Worm (Caenorhabditis elegans) whole organism, mixed stage, embryonic: ENCODE data around the gene sphk-1.

ENCODE experiments used
- blmp-1 ChIP-seq: fragments of 150-350 bp; optimal IDR thresholded peaks from 2 replicates; lab custom pipeline; 2014; ENCODE audit warnings: missing biosample characterization, missing genetic modification characterization
- ceh-39 ChIP-seq: fragments of 150-350 bp; optimal IDR thresholded peaks from 2 replicates; lab custom pipeline; 2014; ENCODE audit warnings: missing biosample characterization, missing genetic modification characterization
- ceh-83 ChIP-seq: fragments of 200-800 bp; sonication (Bioruptor generic); optimal IDR thresholded peaks from 2 replicates; lab custom pipeline; 2018; ENCODE audit warnings: mild to moderate bottlenecking, missing genetic modification characterization, missing compliant biosample characterization
- ces-1 ChIP-seq: fragments of 150-350 bp; optimal IDR thresholded peaks from 2 replicates; lab custom pipeline; 2014; ENCODE audit warnings: missing biosample characterization, missing genetic modification reagents, missing genetic modification characterization
- cnd-1 ChIP-seq: fragments of 200-800 bp; sonication (Bioruptor generic); optimal IDR thresholded peaks from 2 replicates; lab custom pipeline; 2018; ENCODE audit warnings: mild to moderate bottlenecking, missing genetic modification characterization, missing compliant biosample characterization
- drap-1 ChIP-seq: fragments of 200-800 bp; sonication (Bioruptor generic); optimal IDR thresholded peaks from 3 replicates; lab custom pipeline; 2018; ENCODE audit warnings: mild to moderate bottlenecking, missing genetic modification characterization, missing compliant biosample characterization
- elt-1 ChIP-seq: sonication (generic microtip); optimal IDR thresholded peaks from 2 replicates; lab custom pipeline; 2017; ENCODE audit warnings: missing genetic modification characterization, mild to moderate bottlenecking, missing compliant biosample characterization, antibody characterized with exemption, moderate library complexity, borderline replicate concordance; ENCODE audit not compliant: insufficient read depth
- flh-1 ChIP-seq: fragments of 200-800 bp; sonication (Bioruptor generic); optimal IDR thresholded peaks from 2 replicates; lab custom pipeline; 2018; ENCODE audit warnings: mild to moderate bottlenecking, missing genetic modification characterization, moderate library complexity, missing compliant biosample characterization
- hlh-1 ChIP-seq: fragments of 150-350 bp; optimal IDR thresholded peaks from 2 replicates; lab custom pipeline; 2014; ENCODE audit warnings: missing biosample characterization, missing genetic modification reagents, missing genetic modification characterization
- lin-13 ChIP-seq: fragments of 150-350 bp; optimal IDR thresholded peaks from 2 replicates; lab custom pipeline; 2014; ENCODE audit warnings: missing biosample characterization, missing genetic modification characterization
- lsy-2 ChIP-seq: fragments of 150-350 bp; optimal IDR thresholded peaks from 2 replicates; lab custom pipeline; 2014; ENCODE audit warnings: missing biosample characterization, missing genetic modification characterization
- mep-1 ChIP-seq: fragments of 150-350 bp; optimal IDR thresholded peaks from 2 replicates; lab custom pipeline; 2017; ENCODE audit warnings: missing biosample characterization, missing genetic modification reagents, missing genetic modification characterization, inconsistent platforms
- mls-2 ChIP-seq: sonication (generic microtip); optimal IDR thresholded peaks from 2 replicates; lab custom pipeline; 2016; ENCODE audit warnings: mild to moderate bottlenecking, missing genetic modification characterization, moderate library complexity, missing compliant biosample characterization
- nhr-12 ChIP-seq: fragments of 150-350 bp; optimal IDR thresholded peaks from 2 replicates; lab custom pipeline; 2014; ENCODE audit warnings: missing biosample characterization, missing genetic modification characterization
- nhr-2 ChIP-seq: fragments of 150-350 bp; optimal IDR thresholded peaks from 2 replicates; lab custom pipeline; 2014; ENCODE audit warnings: missing biosample characterization, missing genetic modification characterization
- nhr-237 ChIP-seq: fragments of 150-350 bp; optimal IDR thresholded peaks from 2 replicates; lab custom pipeline; 2014; ENCODE audit warnings: missing biosample characterization, missing genetic modification characterization
- pha-4 ChIP-seq: fragments of 150-350 bp; optimal IDR thresholded peaks from 2 replicates; lab custom pipeline; 2018; ENCODE audit warnings: missing biosample characterization, missing genetic modification reagents, missing genetic modification characterization
- sem-2 ChIP-seq: fragments of 200-800 bp; sonication (Bioruptor generic); optimal IDR thresholded peaks from 2 replicates; lab custom pipeline; 2018; ENCODE audit warnings: mild to moderate bottlenecking, missing genetic modification characterization, missing compliant biosample characterization
- unc-120 ChIP-seq: sonication (generic microtip); optimal IDR thresholded peaks from 2 replicates; lab custom pipeline; 2017; ENCODE audit warnings: missing genetic modification characterization, missing compliant biosample characterization; ENCODE audit not compliant: poor library complexity, severe bottlenecking
- unc-39 ChIP-seq: fragments of 150-350 bp; optimal IDR thresholded peaks from 2 replicates; lab custom pipeline; 2014; ENCODE audit warnings: missing biosample characterization, missing genetic modification characterization
- unc-62 ChIP-seq: fragments of 150-350 bp; optimal IDR thresholded peaks from 2 replicates; lab custom pipeline; 2014; ENCODE audit warnings: missing biosample characterization, missing genetic modification reagents, missing genetic modification characterization
- zip-8 ChIP-seq: fragments of 150-350 bp; optimal IDR thresholded peaks from 2 replicates; lab custom pipeline; 2014; ENCODE audit warnings: missing biosample characterization, missing genetic modification characterization
- ztf-11 ChIP-seq: fragments of 150-350 bp; optimal IDR thresholded peaks from 2 replicates; lab custom pipeline; 2014; ENCODE audit warnings: missing biosample characterization, missing genetic modification characterization

sphk-1 gene

ce11 chrII:8741277-8741676, 39.8 kb upstream of the sphk-1 start:
- no peak for TF ChIP-seq zip-8 (tag; lab: Kevin White, UChicago)
- peak; percentile 19 for TF ChIP-seq hlh-1 (tag; lab: Kevin White, UChicago)

ce11 chrII:8740326-8740949, 39.0 kb upstream of the sphk-1 start:
- TF ChIP-seq nhr-237 (tag; lab: Kevin White, UChicago) (peak; percentile 14), unc-62 (GFP tag; lab: Kevin White, UChicago) (no peak), blmp-1 (tag; lab: Kevin White, UChicago) (no peak)

DNA sequence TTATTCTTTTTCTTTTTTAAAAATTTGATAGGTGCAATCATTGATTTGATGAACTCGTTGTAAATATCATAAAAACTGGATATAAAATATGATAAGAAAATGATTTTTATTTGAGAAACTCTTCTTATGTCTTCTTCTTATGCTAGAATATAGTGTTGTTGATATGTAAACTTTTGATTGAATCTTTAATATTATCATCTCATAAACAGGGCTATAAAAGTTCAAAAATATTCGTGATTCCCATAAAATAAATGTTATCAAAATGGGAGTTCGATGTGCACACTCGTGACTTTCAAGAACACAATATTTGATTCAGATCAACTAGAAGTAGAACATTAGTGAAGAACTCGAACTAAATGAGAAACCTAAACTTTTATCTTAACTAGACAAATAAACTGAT, 37.5 kb upstream of the sphk-1 start:
- no peak for TF ChIP-seq lin-13
- no peak for TF ChIP-seq ztf-11 (tag; lab: Kevin White, UChicago)
- TF ChIP-seq elt-1 (tag; lab: Kevin White, UChicago), result no peak
- no peak for TF ChIP-seq nhr-12
- TF ChIP-seq mls-2 (tag; lab: Kevin White, UChicago), result no peak
- TF ChIP-seq ceh-83 (GFP tag; lab: Kevin White, UChicago), result no peak
- no peak for TF ChIP-seq mep-1 (tag; lab: Kevin White, UChicago)
- TF ChIP-seq unc-62 (GFP tag; lab: Kevin White, UChicago), result no peak
- no peak for TF ChIP-seq unc-39 (tag; lab: Kevin White, UChicago)

- no peak for TF ChIP-seq unc-39 (tag; lab: Kevin White, UChicago)
- TF ChIP-seq ceh-83 (GFP tag; lab: Kevin White, UChicago), result no peak
- no peak for TF ChIP-seq unc-120
- TF ChIP-seq unc-62 (GFP tag; lab: Kevin White, UChicago), result no peak
- TF ChIP-seq zip-8 (tag; lab: Kevin White, UChicago), result no peak
- no peak for TF ChIP-seq nhr-2 (tag; lab: Kevin White, UChicago)
- TF ChIP-seq ces-1 (GFP tag; lab: Kevin White, UChicago), result no peak
- TF ChIP-seq mep-1 (tag; lab: Kevin White, UChicago), result no peak
- no peak for TF ChIP-seq nhr-12
- TF ChIP-seq ceh-39, result no peak
- TF ChIP-seq mls-2 (tag; lab: Kevin White, UChicago), result no peak
- TF ChIP-seq, all 35 proteins: peak for 0
Observed at ce11 chrII:8738244-8738643, 36.8 kb upstream of the sphk-1 start.

- TF ChIP-seq ceh-39, result no peak
- TF ChIP-seq flh-1 (GFP tag; lab: Kevin White, UChicago), result no peak
- TF ChIP-seq lsy-2 (tag; lab: Kevin White, UChicago), result no peak
- TF ChIP-seq hlh-1 (tag; lab: Kevin White, UChicago), result no peak
- peak; percentile 72 for TF ChIP-seq zip-8 (tag; lab: Kevin White, UChicago)
- no peak for TF ChIP-seq cnd-1 (tag; lab: Kevin White, UChicago)
Observed at ce11 chrII:8737456-8737855, 36.0 kb upstream of the sphk-1 start, which contains the start of gene idpb-4. TSS of gene idpb-4 (minus strand) at chrII:8737556.

DNA sequence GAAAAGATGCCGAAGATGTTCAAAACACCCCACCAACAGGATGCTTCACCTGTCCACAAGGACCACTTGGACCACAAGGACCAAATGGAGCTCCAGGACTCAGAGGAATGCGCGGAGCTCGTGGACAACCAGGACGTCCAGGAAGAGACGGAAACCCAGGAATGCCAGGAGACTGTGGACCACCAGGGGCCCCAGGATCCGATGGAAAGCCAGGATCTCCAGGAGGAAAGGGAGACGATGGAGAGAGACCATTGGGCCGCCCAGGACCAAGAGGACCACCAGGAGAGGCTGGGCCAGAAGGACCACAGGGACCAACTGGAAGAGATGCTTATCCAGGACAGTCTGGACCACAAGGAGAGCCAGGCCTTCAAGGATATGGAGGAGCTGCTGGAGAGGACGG, 32.2 kb upstream of the sphk-1 start:
- no peak for TF ChIP-seq nhr-12
- TF ChIP-seq pha-4, result peak; percentile 44

DNA sequence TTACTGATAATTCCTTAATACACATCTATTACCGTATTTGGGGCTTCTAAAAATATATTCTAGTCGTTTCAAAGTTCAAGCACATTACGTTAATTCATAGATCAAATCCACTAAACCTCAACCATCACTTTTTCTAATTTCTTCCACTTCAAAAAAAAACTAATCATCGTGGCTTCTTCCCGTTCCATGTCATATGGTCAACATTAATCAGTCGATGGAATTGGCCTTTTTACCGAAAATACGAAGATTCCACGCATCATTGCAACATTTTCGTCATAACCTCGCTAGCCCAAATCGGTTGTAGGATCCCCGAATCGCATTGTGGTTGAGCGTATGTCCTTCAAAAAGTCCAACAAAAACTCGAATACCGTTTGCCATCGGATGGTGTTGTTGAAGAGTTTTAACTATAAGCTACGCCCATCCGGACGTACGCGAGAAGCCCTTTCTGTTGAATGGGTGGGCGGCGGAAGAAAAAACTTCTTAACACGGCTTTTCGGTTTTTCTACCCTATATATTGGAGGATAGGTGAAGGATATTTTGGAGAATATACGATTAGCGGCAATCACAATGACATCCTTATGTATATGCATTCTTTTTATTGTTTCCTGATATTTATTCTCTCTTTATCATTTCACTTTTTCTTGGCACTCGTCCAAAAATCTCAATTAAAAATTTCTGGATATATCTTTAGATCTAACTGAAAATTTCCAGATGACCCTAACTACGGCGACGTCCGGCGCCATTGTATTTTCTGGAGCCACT, 31.1 kb upstream of the sphk-1 start, which contains the start of gene rol-6:
rol-6 (plus strand) TSS at position 712 of the 762 bp plus-strand sequence.
- TF ChIP-seq unc-39 (tag; lab: Kevin White, UChicago), result no peak
- no peak for TF ChIP-seq flh-1 (GFP tag; lab: Kevin White, UChicago)
- no peak for TF ChIP-seq hlh-1 (tag; lab: Kevin White, UChicago)
- peak; percentile 96 for TF ChIP-seq pha-4
- TF ChIP-seq drap-1 (GFP tag; lab: Kevin White, UChicago), result no peak
- TF ChIP-seq sem-2 (GFP tag; lab: Kevin White, UChicago), result no peak
- TF ChIP-seq, all 35 proteins: peak for 1
